Worm (Caenorhabditis elegans): ENCODE measurements around the gene tpa-1.

Gene tpa-1

DNA sequence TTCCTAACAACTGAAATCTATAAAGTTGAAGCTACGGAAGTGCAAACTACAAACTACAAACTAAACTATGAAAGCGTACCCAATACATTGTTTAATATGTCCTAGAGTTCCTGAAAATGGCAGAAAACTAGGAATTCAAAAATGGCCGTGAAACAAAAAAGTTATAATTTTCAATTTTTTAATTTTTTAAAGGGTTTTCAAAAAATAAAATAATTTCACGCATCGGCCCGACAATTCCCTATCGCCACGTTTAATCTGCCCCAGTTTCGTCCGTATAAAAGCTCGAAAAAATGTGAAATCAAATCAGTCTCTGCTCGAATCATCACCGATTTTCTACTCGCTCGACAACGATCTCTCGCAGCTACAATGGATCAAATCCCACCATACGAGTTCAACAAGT is 66.9 kb downstream of the tpa-1 start, which contains the start of gene Y38C1AA.7:
Gene Y38C1AA.7, plus strand, starts transcription at position 301 of the 400 bp plus-strand sequence.
- TF ChIP-seq sup-37 (GFP tag; optimal IDR thresholded peaks at IDR 0.05) = no peak
- no peak for TF ChIP-seq aly-2 (tag; optimal IDR thresholded peaks at IDR 0.05)
- TF ChIP-seq nhr-11 (tag; optimal IDR thresholded peaks at IDR 0.05) = no peak
- no peak for TF ChIP-seq fkh-4 (tag; optimal IDR thresholded peaks at IDR 0.05; ENCODE audit: borderline replicate concordance)

DNA sequence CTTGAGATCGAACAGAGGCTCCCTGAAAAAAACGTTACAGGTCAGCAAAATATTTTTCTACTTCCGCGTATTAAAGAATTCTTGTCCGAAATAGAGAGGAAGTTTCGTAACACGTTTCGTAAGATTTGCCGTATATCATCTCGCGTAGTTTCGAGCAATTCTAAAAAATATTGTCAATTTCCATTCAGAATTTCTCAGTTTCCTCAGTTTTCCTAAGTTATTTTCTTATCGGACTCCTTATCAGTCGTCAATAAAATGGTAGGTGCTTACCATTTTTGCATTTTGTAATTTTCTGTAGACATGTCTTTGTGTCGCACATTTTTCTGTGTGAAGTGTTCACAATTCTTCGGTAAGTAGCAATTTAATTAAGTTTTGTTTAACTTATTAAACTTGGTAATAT is 68.1 kb downstream of the tpa-1 start, which contains the start of gene Y38C1AA.19:
Gene Y38C1AA.19, plus strand, starts transcription at position 301 of the 400 bp plus-strand sequence.
- TF ChIP-seq pax-3 (tag; optimal IDR thresholded peaks at IDR 0.05) (no peak), mep-1 (tag; optimal IDR thresholded peaks at IDR 0.05) (no peak), nhr-237 (tag; optimal IDR thresholded peaks at IDR 0.05) (no peak), unc-86 (tag; optimal IDR thresholded peaks at IDR 0.05) (no peak), unc-62 (GFP tag; optimal IDR thresholded peaks at IDR 0.05) (no peak), unc-130 (tag; optimal IDR thresholded peaks at IDR 0.05) (no peak), ztf-4 (tag; optimal IDR thresholded peaks at IDR 0.05) (no peak), fos-1 (tag; optimal IDR thresholded peaks at IDR 0.05) (no peak)

Measured in whole organism, L1 larva.